Fruit fly (Drosophila melanogaster) whole organism, embryonic: ENCODE data around the gene CG4459.

Experiments used
- Aef1 ChIP-seq: fragments of 200-800 bp; sonication (Bioruptor generic); IDR thresholded peaks from 3 replicates; pipeline ENCODE4 v1.3.6; 2022; ENCODE audit warnings: missing biosample characterization, missing genetic modification characterization
- Asciz ChIP-seq: fragments of 200-800 bp; sonication (Bioruptor generic); optimal IDR thresholded peaks from 2 replicates; lab custom pipeline; 2017; ENCODE audit warnings: missing biosample characterization, mild to moderate bottlenecking, missing genetic modification characterization, missing genetic modification reagents
- CG10979 ChIP-seq: fragments of 200-800 bp; sonication (Bioruptor generic); optimal IDR thresholded peaks from 2 replicates; lab custom pipeline; 2018; ENCODE audit warnings: missing biosample characterization, mild to moderate bottlenecking, missing genetic modification characterization, moderate library complexity
- CG12071 ChIP-seq: fragments of 200-800 bp; sonication (Bioruptor generic); optimal IDR thresholded peaks from 3 replicates; lab custom pipeline; 2018; ENCODE audit warnings: missing biosample characterization, mild to moderate bottlenecking, missing genetic modification characterization
- CG12299 ChIP-seq: fragments of 200-800 bp; sonication (Bioruptor generic); optimal IDR thresholded peaks from 2 replicates; lab custom pipeline; 2018; ENCODE audit warnings: missing biosample characterization, mild to moderate bottlenecking, missing genetic modification characterization
- CG12744 ChIP-seq: fragments of 200-800 bp; sonication (Bioruptor generic); optimal IDR thresholded peaks from 2 replicates; lab custom pipeline; 2016; ENCODE audit warnings: missing biosample characterization, missing genetic modification characterization
- CG13296 ChIP-seq: fragments of 200-800 bp; sonication (Bioruptor generic); optimal IDR thresholded peaks from 3 replicates; lab custom pipeline; 2018; ENCODE audit warnings: missing biosample characterization, mild to moderate bottlenecking, missing genetic modification characterization
- CG14441 ChIP-seq: fragments of 200-800 bp; sonication (Bioruptor generic); IDR thresholded peaks from 2 replicates; pipeline ENCODE4 v1.3.6; 2022; ENCODE audit warnings: missing biosample characterization, missing genetic modification characterization
- CG15479 ChIP-seq: fragments of 200-800 bp; sonication (Bioruptor generic); optimal IDR thresholded peaks from 3 replicates; lab custom pipeline; 2019; ENCODE audit warnings: missing biosample characterization, mild to moderate bottlenecking, missing genetic modification characterization, moderate library complexity
- CG16863 ChIP-seq: fragments of 200-800 bp; sonication (Bioruptor generic); optimal IDR thresholded peaks from 3 replicates; lab custom pipeline; 2016; ENCODE audit warnings: missing biosample characterization, missing genetic modification characterization
- CG17385 ChIP-seq: fragments of 200-800 bp; sonication (Bioruptor generic); optimal IDR thresholded peaks from 3 replicates; lab custom pipeline; 2018; ENCODE audit warnings: missing biosample characterization, mild to moderate bottlenecking, missing genetic modification characterization
- CG18764 ChIP-seq: fragments of 200-800 bp; sonication (Bioruptor generic); optimal IDR thresholded peaks from 3 replicates; lab custom pipeline; 2016; ENCODE audit warnings: missing biosample characterization, missing genetic modification characterization
- CG2116 ChIP-seq: fragments of 200-800 bp; sonication (Bioruptor generic); optimal IDR thresholded peaks from 3 replicates; lab custom pipeline; 2018; ENCODE audit warnings: missing biosample characterization, mild to moderate bottlenecking, missing genetic modification characterization
- CG2120 ChIP-seq: fragments of 200-800 bp; sonication (Bioruptor generic); optimal IDR thresholded peaks from 3 replicates; lab custom pipeline; 2016; ENCODE audit warnings: missing biosample characterization, missing genetic modification characterization
- CG2199 ChIP-seq: fragments of 200-800 bp; sonication (Bioruptor generic); IDR thresholded peaks from 3 replicates; pipeline ENCODE4 v1.3.6; 2022; ENCODE audit warnings: missing biosample characterization, missing genetic modification characterization
- CG31388 ChIP-seq: fragments of 200-800 bp; sonication (Bioruptor generic); optimal IDR thresholded peaks from 2 replicates; lab custom pipeline; 2016; ENCODE audit warnings: missing biosample characterization, missing genetic modification characterization
- CG6854 ChIP-seq: fragments of 200-800 bp; sonication (Bioruptor generic); optimal IDR thresholded peaks from 3 replicates; lab custom pipeline; 2017; ENCODE audit warnings: missing biosample characterization, mild to moderate bottlenecking, missing genetic modification characterization
- CG8478 ChIP-seq: fragments of >200 bp; optimal IDR thresholded peaks from 2 replicates; lab custom pipeline; 2018
- CG9437 ChIP-seq: fragments of 200-800 bp; sonication (Bioruptor generic); optimal IDR thresholded peaks from 2 replicates; lab custom pipeline; 2018; ENCODE audit warnings: missing biosample characterization, mild to moderate bottlenecking, missing genetic modification characterization
- CkIIα-i1 ChIP-seq: fragments of 200-800 bp; sonication (Bioruptor generic); IDR thresholded peaks from 2 replicates; pipeline ENCODE4 v1.3.6; 2022; ENCODE audit warnings: missing biosample characterization, missing genetic modification characterization
- D19A ChIP-seq: fragments of 200-800 bp; optimal IDR thresholded peaks from 3 replicates; lab custom pipeline; 2019; ENCODE audit warnings: missing biosample characterization, mild to moderate bottlenecking, missing genetic modification characterization, moderate library complexity
- Drgx ChIP-seq: fragments of 200-800 bp; sonication (Bioruptor generic); IDR thresholded peaks from 2 replicates; pipeline ENCODE4 v1.3.6; 2022; ENCODE audit warnings: missing biosample characterization, missing genetic modification characterization
- Fer2 ChIP-seq: fragments of 200-800 bp; sonication (Bioruptor generic); optimal IDR thresholded peaks from 2 replicates; lab custom pipeline; 2018; ENCODE audit warnings: missing biosample characterization, mild to moderate bottlenecking, missing genetic modification characterization, moderate library complexity
- Fer3 ChIP-seq: fragments of 200-800 bp; sonication (Bioruptor generic); optimal IDR thresholded peaks from 2 replicates; lab custom pipeline; 2018; ENCODE audit warnings: missing biosample characterization, mild to moderate bottlenecking, missing genetic modification characterization, moderate library complexity
- HLHmδ ChIP-seq: fragments of 200-800 bp; sonication (Bioruptor generic); optimal IDR thresholded peaks from 2 replicates; lab custom pipeline; 2018; ENCODE audit warnings: missing biosample characterization, mild to moderate bottlenecking, missing genetic modification characterization, moderate library complexity
- Hey ChIP-seq: fragments of 200-800 bp; sonication (Bioruptor generic); optimal IDR thresholded peaks from 3 replicates; lab custom pipeline; 2018; ENCODE audit warnings: missing biosample characterization, mild to moderate bottlenecking, missing genetic modification characterization
- MTF-1 ChIP-seq: fragments of 200-800 bp; sonication (Bioruptor generic); optimal IDR thresholded peaks from 2 replicates; lab custom pipeline; 2018; ENCODE audit warnings: missing biosample characterization, mild to moderate bottlenecking, missing genetic modification characterization, borderline replicate concordance
- Ptx1 ChIP-seq: fragments of 200-800 bp; sonication (Bioruptor generic); IDR thresholded peaks from 2 replicates; pipeline ENCODE4 v1.3.6; 2022; ENCODE audit warnings: missing biosample characterization, missing genetic modification characterization
- Ssrp ChIP-seq: fragments of 200-800 bp; sonication (Bioruptor generic); optimal IDR thresholded peaks from 2 replicates; lab custom pipeline; 2018; ENCODE audit warnings: missing biosample characterization, mild to moderate bottlenecking, missing genetic modification characterization, moderate library complexity
- Xbp1 ChIP-seq: fragments of 200-800 bp; sonication (Bioruptor generic); optimal IDR thresholded peaks from 3 replicates; lab custom pipeline; 2016; ENCODE audit warnings: missing biosample characterization, mild to moderate bottlenecking, missing genetic modification characterization
- corto ChIP-seq: fragments of 200-800 bp; sonication (Bioruptor generic); optimal IDR thresholded peaks from 2 replicates; lab custom pipeline; 2016; ENCODE audit warnings: missing biosample characterization, mild to moderate bottlenecking, missing genetic modification characterization, moderate library complexity
- croc ChIP-seq: fragments of 200-800 bp; sonication (Bioruptor generic); conservative IDR thresholded peaks from 3 replicates; pipeline ENCODE4 v1.3.6; 2022; ENCODE audit warnings: missing biosample characterization, missing genetic modification characterization
- da ChIP-seq: fragments of 200-800 bp; sonication (Bioruptor generic); optimal IDR thresholded peaks from 2 replicates; lab custom pipeline; 2016; ENCODE audit warnings: missing biosample characterization, missing genetic modification characterization
- dm ChIP-seq: fragments of 200-800 bp; sonication (Bioruptor generic); optimal IDR thresholded peaks from 3 replicates; lab custom pipeline; 2016; ENCODE audit warnings: missing biosample characterization, missing genetic modification characterization
- dpn ChIP-seq, 2 experiments: fragments of 200-800 bp; sonication (Bioruptor generic); optimal IDR thresholded peaks; 3 replicates each; lab custom pipeline; 2016; ENCODE audit warnings: missing biosample characterization in 2 of 2, missing genetic modification characterization in 2 of 2
- fd96Cb ChIP-seq: fragments of 200-800 bp; sonication (Bioruptor generic); optimal IDR thresholded peaks from 2 replicates; lab custom pipeline; 2018; ENCODE audit warnings: missing biosample characterization, mild to moderate bottlenecking, missing genetic modification characterization, moderate library complexity
- h ChIP-seq: fragments of >200 bp; optimal IDR thresholded peaks from 2 replicates; lab custom pipeline; 2017
- hbn ChIP-seq: fragments of 200-800 bp; sonication (Bioruptor generic); IDR thresholded peaks from 2 replicates; pipeline ENCODE4 v1.3.6; 2022; ENCODE audit warnings: missing biosample characterization, missing genetic modification characterization; ENCODE audit not compliant: partially characterized antibody
- hkb ChIP-seq, 2 experiments: fragments of 200-800 bp in 1 of 2; fragments of >200 bp in 1 of 2; sonication (Bioruptor generic) in 1 of 2; IDR thresholded peaks in 1 of 2; optimal IDR thresholded peaks in 1 of 2; 2 replicates each; pipeline versions ENCODE4 v1.3.6 to Lab custom; 2017 to 2022; ENCODE audit warnings: missing biosample characterization in 1 of 2, missing genetic modification characterization in 1 of 2
- pfk ChIP-seq: fragments of 200-800 bp; sonication (Bioruptor generic); optimal IDR thresholded peaks from 2 replicates; lab custom pipeline; 2018; ENCODE audit warnings: missing biosample characterization, mild to moderate bottlenecking, missing genetic modification characterization, moderate library complexity
- phol ChIP-seq: fragments of 200-800 bp; sonication (Bioruptor generic); optimal IDR thresholded peaks from 3 replicates; lab custom pipeline; 2018; ENCODE audit warnings: missing biosample characterization, mild to moderate bottlenecking, missing genetic modification characterization, moderate library complexity
- pzg ChIP-seq: fragments of 200-800 bp; sonication (Bioruptor generic); optimal IDR thresholded peaks from 3 replicates; lab custom pipeline; 2018; ENCODE audit warnings: missing biosample characterization, mild to moderate bottlenecking, missing genetic modification characterization, moderate library complexity
- row ChIP-seq: fragments of 200-800 bp; sonication (Bioruptor generic); IDR thresholded peaks from 3 replicates; pipeline ENCODE4 v1.3.6; 2022; ENCODE audit warnings: missing biosample characterization, missing genetic modification characterization
- schlank ChIP-seq: fragments of 200-800 bp; sonication (Bioruptor generic); optimal IDR thresholded peaks from 2 replicates; lab custom pipeline; 2018; ENCODE audit warnings: missing biosample characterization, mild to moderate bottlenecking, missing genetic modification characterization
- sd ChIP-seq: fragments of 200-800 bp; sonication (Bioruptor generic); optimal IDR thresholded peaks from 3 replicates; lab custom pipeline; 2018; ENCODE audit warnings: missing biosample characterization, mild to moderate bottlenecking, missing genetic modification characterization, moderate library complexity
- sens ChIP-seq: fragments of 200-800 bp; sonication (Bioruptor generic); peaks from one replicate; lab custom pipeline; 2016; ENCODE audit warnings: missing biosample characterization, missing genetic modification characterization
- seq ChIP-seq: fragments of 200-800 bp; sonication (Bioruptor generic); IDR thresholded peaks from 2 replicates; pipeline ENCODE4 v1.3.6; 2022; ENCODE audit warnings: missing biosample characterization, missing genetic modification characterization
- ttk ChIP-seq: fragments of 200-800 bp; sonication (Bioruptor generic); IDR thresholded peaks from 2 replicates; pipeline ENCODE4 v2.1.2; 2022; ENCODE audit warnings: missing biosample characterization, missing genetic modification characterization
- vfl ChIP-seq: fragments of 200-800 bp; sonication (Bioruptor generic); optimal IDR thresholded peaks from 2 replicates; lab custom pipeline; 2016; ENCODE audit warnings: missing biosample characterization, missing genetic modification characterization

The CG4459 gene

dm6 chr3R:19934840-19935776 lies 6.7 kb upstream of the CG4459 start, which contains the start of gene mira (continued):
- TF ChIP-seq hkb (optimal IDR thresholded peaks at IDR 0.05; lab: Kevin White, UChicago) (no peak), hkb (GFP tag; IDR thresholded peaks at IDR 0.05; lab: Robert Waterston, UW) (no peak), pfk (GFP tag; lab: Kevin White, UChicago) (no peak), CG31388 (GFP tag; lab: Kevin White, UChicago) (no peak), pzg (no peak), CG14441 (GFP tag; lab: Robert Waterston, UW) (no peak), CG12744 (GFP tag; lab: Kevin White, UChicago) (no peak), ttk (GFP tag; lab: Robert Waterston, UW) (no peak), dm (GFP tag; lab: Kevin White, UChicago) (no peak), Asciz (no peak), D19A (tag; lab: Kevin White, UChicago) (peak; percentile 99), row (GFP tag; lab: Robert Waterston, UW) (peak; percentile 31; the same call in 1 of the 3 replicates), seq (GFP tag; lab: Robert Waterston, UW) (peak; percentile 41; the same call in 1 of the 2 replicates), CG18764 (GFP tag; lab: Kevin White, UChicago) (no peak), dpn (GFP tag; optimal IDR thresholded peaks at IDR 0.05; lab: Kevin White, UChicago) (no peak), Ptx1 (GFP tag; lab: Robert Waterston, UW) (no peak), sd (tag; lab: Kevin White, UChicago) (peak; percentile 36), CG9437 (GFP tag; lab: Kevin White, UChicago) (no peak), h (lab: Kevin White, UChicago) (no peak), CG12299 (tag; lab: Kevin White, UChicago) (no peak), CG6854 (GFP tag; lab: Kevin White, UChicago) (no peak), phol (no peak), sens (GFP tag; lab: Kevin White, UChicago) (no peak), hbn (no peak), Fer2 (tag; lab: Kevin White, UChicago) (no peak), CG10979 (tag; lab: Kevin White, UChicago) (peak; percentile 39), Aef1 (no peak), corto (no peak), CG2199 (0 out of 3 replicates have a peak, but pooled peaks have one; percentile 8), schlank (tag; lab: Kevin White, UChicago) (no peak), da (GFP tag; lab: Kevin White, UChicago) (peak; percentile 19), CG8478 (lab: Kevin White, UChicago) (no peak), croc (GFP tag; lab: Robert Waterston, UW) (no peak), Drgx (no peak), Hey (tag; lab: Kevin White, UChicago) (no peak), vfl (GFP tag; lab: Kevin White, UChicago) (no peak), CG17385 (GFP tag; lab: Kevin White, UChicago) (no peak), CG12071 (GFP tag; lab: Kevin White, UChicago) (no peak), CG15479 (GFP tag; lab: Kevin White, UChicago) (peak; percentile 31), CG16863 (no peak), CG13296 (no peak), HLHmδ (GFP tag; lab: Kevin White, UChicago) (peak; percentile 87), CG2116 (GFP tag; lab: Kevin White, UChicago) (no peak), Xbp1 (GFP tag; lab: Kevin White, UChicago) (no peak), fd96Cb (tag; lab: Kevin White, UChicago) (no peak), CG2120 (no peak), Fer3 (tag; lab: Kevin White, UChicago) (no peak), CkIIα-i1 (GFP tag; lab: Robert Waterston, UW) (no peak), MTF-1 (GFP tag; lab: Kevin White, UChicago) (no peak), Ssrp (tag; lab: Kevin White, UChicago) (peak; percentile 3)
